Worm (Caenorhabditis elegans) whole organism, young adult: ENCODE measurements around the gene clec-82.

Source experiments
- B0261.1 ChIP-seq: sonication (generic microtip); optimal IDR thresholded peaks from 2 replicates; lab custom pipeline; 2016; ENCODE audit warnings: mild to moderate bottlenecking, missing genetic modification characterization, moderate library complexity, missing compliant biosample characterization
- C17E4.6 ChIP-seq: fragments of 200-800 bp; sonication (Bioruptor generic); IDR thresholded peaks from 2 replicates; pipeline ENCODE4 v1.3.6; 2022; ENCODE audit warnings: missing genetic modification reagents, missing genetic modification characterization, missing compliant biosample characterization
- D2030.7 ChIP-seq: fragments of 200-800 bp; sonication (Bioruptor generic); IDR thresholded peaks from 2 replicates; pipeline ENCODE4 v1.3.6; 2022; ENCODE audit warnings: missing genetic modification reagents, missing genetic modification characterization, missing compliant biosample characterization
- F10E7.11 ChIP-seq: sonication (generic microtip); optimal IDR thresholded peaks from 2 replicates; lab custom pipeline; 2017; ENCODE audit warnings: mild to moderate bottlenecking, missing genetic modification characterization, moderate library complexity, missing compliant biosample characterization
- F37B4.10 ChIP-seq: fragments of 200-800 bp; sonication (Bioruptor generic); IDR thresholded peaks from 2 replicates; pipeline ENCODE4 v1.3.6; 2022; ENCODE audit warnings: missing genetic modification characterization, missing compliant biosample characterization
- F52B5.7 ChIP-seq: sonication (generic microtip); optimal IDR thresholded peaks from 2 replicates; lab custom pipeline; 2016; ENCODE audit warnings: mild to moderate bottlenecking, missing genetic modification characterization, missing compliant biosample characterization
- F55B11.4 ChIP-seq: sonication (generic microtip); optimal IDR thresholded peaks from 2 replicates; lab custom pipeline; 2016; ENCODE audit warnings: missing compliant biosample characterization, missing genetic modification characterization, borderline replicate concordance; ENCODE audit not compliant: insufficient read depth
- F57A8.1 ChIP-seq: fragments of 200-800 bp; sonication (Bioruptor generic); optimal IDR thresholded peaks from 2 replicates; lab custom pipeline; 2018; ENCODE audit warnings: mild to moderate bottlenecking, missing genetic modification characterization, moderate library complexity, missing compliant biosample characterization
- F57C9.4 ChIP-seq: sonication (generic microtip); optimal IDR thresholded peaks from 2 replicates; lab custom pipeline; 2017; ENCODE audit warnings: mild to moderate bottlenecking, missing genetic modification characterization, missing compliant biosample characterization
- T26A5.8 ChIP-seq: sonication (generic microtip); optimal IDR thresholded peaks from 2 replicates; lab custom pipeline; 2016; ENCODE audit warnings: missing genetic modification characterization, missing compliant biosample characterization
- Y56A3A.18 ChIP-seq: fragments of 200-800 bp; sonication (Bioruptor generic); IDR thresholded peaks from 2 replicates; pipeline ENCODE4 v1.3.6; 2022; ENCODE audit warnings: missing genetic modification reagents, missing genetic modification characterization, missing compliant biosample characterization
- Y67H2A.10 ChIP-seq: fragments of 200-800 bp; sonication (Bioruptor generic); conservative IDR thresholded peaks from 2 replicates; pipeline ENCODE4 v1.3.6; 2022; ENCODE audit warnings: missing genetic modification reagents, missing genetic modification characterization, missing compliant biosample characterization
- Y79H2A.3 ChIP-seq: fragments of 200-800 bp; sonication (Bioruptor generic); conservative IDR thresholded peaks from 2 replicates; pipeline ENCODE4 v1.3.6; 2022; ENCODE audit warnings: missing genetic modification reagents, missing genetic modification characterization, missing compliant biosample characterization
- Y95B8A.8 ChIP-seq: fragments of 200-800 bp; sonication (Bioruptor generic); IDR thresholded peaks from 2 replicates; pipeline ENCODE4 v1.3.6; 2022; ENCODE audit warnings: missing genetic modification reagents, missing genetic modification characterization, missing compliant biosample characterization
- akir-1 ChIP-seq: fragments of 200-800 bp; sonication (Bioruptor generic); optimal IDR thresholded peaks from 2 replicates; lab custom pipeline; 2018; ENCODE audit warnings: mild to moderate bottlenecking, missing genetic modification characterization, moderate library complexity, missing compliant biosample characterization
- ama-1 ChIP-seq, 3 experiments: fragments of 150-350 bp in 1 of 3; sonication (generic microtip) in 2 of 3; optimal IDR thresholded peaks; 2 replicates each; lab custom pipeline; 2014 to 2018; ENCODE audit warnings: missing biosample characterization in 2 of 3, missing genetic modification characterization in 2 of 3, missing genetic modification reagents in 2 of 3
- atf-7 ChIP-seq: sonication (generic microtip); optimal IDR thresholded peaks from 2 replicates; lab custom pipeline; 2017; ENCODE audit warnings: mild to moderate bottlenecking, missing genetic modification characterization, missing compliant biosample characterization
- bed-2 ChIP-seq: fragments of 200-800 bp; sonication (Bioruptor generic); IDR thresholded peaks from 2 replicates; pipeline ENCODE4 v1.3.6; 2022; ENCODE audit warnings: missing genetic modification reagents, missing genetic modification characterization, missing compliant biosample characterization
- ccch-3 ChIP-seq: fragments of 200-800 bp; sonication (Bioruptor generic); optimal IDR thresholded peaks from 2 replicates; lab custom pipeline; 2018; ENCODE audit warnings: mild to moderate bottlenecking, missing genetic modification characterization, missing compliant biosample characterization
- ceh-58 ChIP-seq: fragments of 200-800 bp; sonication (Bioruptor generic); IDR thresholded peaks from 2 replicates; pipeline ENCODE4 v1.3.6; 2022; ENCODE audit warnings: missing genetic modification characterization, missing compliant biosample characterization
- die-1 ChIP-seq: sonication (generic microtip); optimal IDR thresholded peaks from 2 replicates; lab custom pipeline; 2016; ENCODE audit warnings: missing genotype, mild to moderate bottlenecking, missing genetic modification characterization, missing compliant biosample characterization
- dpff-1 ChIP-seq: sonication (generic microtip); optimal IDR thresholded peaks from 2 replicates; lab custom pipeline; 2017; ENCODE audit warnings: mild to moderate bottlenecking, missing genetic modification characterization, missing compliant biosample characterization
- efl-1 ChIP-seq: fragments of 150-350 bp; optimal IDR thresholded peaks from 2 replicates; lab custom pipeline; 2014; ENCODE audit warnings: missing biosample characterization, missing genetic modification reagents, missing genetic modification characterization
- ekl-4 ChIP-seq: fragments of 200-800 bp; sonication (Bioruptor generic); IDR thresholded peaks from 2 replicates; pipeline ENCODE4 v1.3.6; 2022; ENCODE audit warnings: missing genetic modification reagents, missing genetic modification characterization, missing compliant biosample characterization
- fkh-3 ChIP-seq: sonication (generic microtip); optimal IDR thresholded peaks from 2 replicates; lab custom pipeline; 2016; ENCODE audit warnings: mild to moderate bottlenecking, missing genetic modification characterization, missing compliant biosample characterization
- him-1 ChIP-seq: sonication (generic microtip); optimal IDR thresholded peaks from 2 replicates; lab custom pipeline; 2016; ENCODE audit warnings: missing genotype, missing genetic modification reagents, missing genetic modification characterization, missing compliant biosample characterization
- hlh-26 ChIP-seq: fragments of 200-800 bp; sonication (Bioruptor generic); conservative IDR thresholded peaks from 2 replicates; pipeline ENCODE4 v1.3.6; 2022; ENCODE audit warnings: missing genetic modification reagents, missing genetic modification characterization, missing compliant biosample characterization
- hmg-20 ChIP-seq: fragments of 200-800 bp; sonication (Bioruptor generic); IDR thresholded peaks from 2 replicates; pipeline ENCODE4 v1.3.6; 2022; ENCODE audit warnings: missing genetic modification reagents, missing genetic modification characterization, missing compliant biosample characterization
- lag-1 ChIP-seq: fragments of 200-800 bp; sonication (Bioruptor generic); IDR thresholded peaks from 2 replicates; pipeline ENCODE4 v1.3.6; 2022; ENCODE audit warnings: missing genetic modification reagents, missing genetic modification characterization, missing compliant biosample characterization
- lin-26 ChIP-seq: fragments of 200-800 bp; sonication (Bioruptor generic); IDR thresholded peaks from 2 replicates; pipeline ENCODE4 v1.3.6; 2022; ENCODE audit warnings: missing genetic modification reagents, missing genetic modification characterization, missing compliant biosample characterization
- lir-1 ChIP-seq: fragments of 200-800 bp; sonication (Bioruptor generic); conservative IDR thresholded peaks from 2 replicates; pipeline ENCODE4 v1.3.6; 2022; ENCODE audit warnings: missing genetic modification reagents, missing genetic modification characterization, missing compliant biosample characterization
- lsl-1 ChIP-seq: fragments of 200-800 bp; sonication (Bioruptor generic); optimal IDR thresholded peaks from 2 replicates; lab custom pipeline; 2018; ENCODE audit warnings: mild to moderate bottlenecking, missing genetic modification characterization, moderate library complexity, missing compliant biosample characterization
- mel-28 ChIP-seq: sonication (generic microtip); optimal IDR thresholded peaks from 2 replicates; lab custom pipeline; 2016; ENCODE audit warnings: borderline replicate concordance, mild to moderate bottlenecking, missing genetic modification characterization, missing compliant biosample characterization
- mxl-1 ChIP-seq: sonication (generic microtip); optimal IDR thresholded peaks from 2 replicates; lab custom pipeline; 2016; ENCODE audit warnings: missing genetic modification characterization, missing compliant biosample characterization
- nhr-120 ChIP-seq: fragments of 200-800 bp; sonication (Bioruptor generic); IDR thresholded peaks from 2 replicates; pipeline ENCODE4 v1.3.6; 2022; ENCODE audit warnings: missing genetic modification characterization, missing compliant biosample characterization
- nhr-80 ChIP-seq: sonication (generic microtip); optimal IDR thresholded peaks from 2 replicates; lab custom pipeline; 2016; ENCODE audit warnings: missing genetic modification characterization, missing compliant biosample characterization
- sea-2 ChIP-seq: fragments of 200-800 bp; sonication (Bioruptor generic); IDR thresholded peaks from 2 replicates; pipeline ENCODE4 v1.3.6; 2022; ENCODE audit warnings: missing genetic modification characterization, missing compliant biosample characterization
- snpc-1.1 ChIP-seq: sonication (generic microtip); optimal IDR thresholded peaks from 2 replicates; lab custom pipeline; 2017; ENCODE audit warnings: missing genetic modification characterization, mild to moderate bottlenecking, missing compliant biosample characterization, antibody characterized with exemption, moderate library complexity, missing genotype, missing genetic modification reagents; ENCODE audit not compliant: insufficient read depth
- snpc-1.3 ChIP-seq: sonication (generic microtip); optimal IDR thresholded peaks from 2 replicates; lab custom pipeline; 2017; ENCODE audit warnings: missing genetic modification characterization, mild to moderate bottlenecking, missing compliant biosample characterization, antibody characterized with exemption, moderate library complexity, missing genotype, missing genetic modification reagents; ENCODE audit not compliant: insufficient read depth
- snpc-3.4 ChIP-seq: sonication (generic microtip); optimal IDR thresholded peaks from 2 replicates; lab custom pipeline; 2017; ENCODE audit warnings: missing genetic modification characterization, mild to moderate bottlenecking, missing compliant biosample characterization, antibody characterized with exemption, moderate library complexity, missing genotype, missing genetic modification reagents
- snpc-4 ChIP-seq, 5 experiments: fragments of 150-350 bp in 1 of 5; sonication (generic microtip) in 4 of 5; optimal IDR thresholded peaks; 2 replicates each; lab custom pipeline; 2014 to 2018; ENCODE audit warnings: missing genetic modification characterization in 5 of 5, missing biosample characterization in 3 of 5, antibody characterized with exemption in 2 of 5, mild to moderate bottlenecking in 2 of 5, missing compliant biosample characterization in 2 of 5, missing genotype in 2 of 5, moderate library complexity in 2 of 5, missing genetic modification reagents in 1 of 5
- tbp1 ChIP-seq: fragments of 200-800 bp; sonication (Bioruptor generic); optimal IDR thresholded peaks from 2 replicates; lab custom pipeline; 2018; ENCODE audit warnings: mild to moderate bottlenecking, missing genetic modification characterization, missing compliant biosample characterization
- xnd-1 ChIP-seq: sonication (generic microtip); optimal IDR thresholded peaks from 2 replicates; lab custom pipeline; 2016; ENCODE audit warnings: missing genotype, missing genetic modification reagents, missing genetic modification characterization, missing compliant biosample characterization
- zfh-2 ChIP-seq: fragments of 200-800 bp; sonication (Bioruptor generic); conservative IDR thresholded peaks from 2 replicates; pipeline ENCODE4 v1.3.6; 2022; ENCODE audit warnings: missing genetic modification reagents, missing genetic modification characterization, missing compliant biosample characterization
- ztf-18 ChIP-seq: sonication (generic microtip); optimal IDR thresholded peaks from 2 replicates; lab custom pipeline; 2016; ENCODE audit warnings: missing genotype, mild to moderate bottlenecking, missing genetic modification characterization, missing compliant biosample characterization

clec-82 gene

DNA sequence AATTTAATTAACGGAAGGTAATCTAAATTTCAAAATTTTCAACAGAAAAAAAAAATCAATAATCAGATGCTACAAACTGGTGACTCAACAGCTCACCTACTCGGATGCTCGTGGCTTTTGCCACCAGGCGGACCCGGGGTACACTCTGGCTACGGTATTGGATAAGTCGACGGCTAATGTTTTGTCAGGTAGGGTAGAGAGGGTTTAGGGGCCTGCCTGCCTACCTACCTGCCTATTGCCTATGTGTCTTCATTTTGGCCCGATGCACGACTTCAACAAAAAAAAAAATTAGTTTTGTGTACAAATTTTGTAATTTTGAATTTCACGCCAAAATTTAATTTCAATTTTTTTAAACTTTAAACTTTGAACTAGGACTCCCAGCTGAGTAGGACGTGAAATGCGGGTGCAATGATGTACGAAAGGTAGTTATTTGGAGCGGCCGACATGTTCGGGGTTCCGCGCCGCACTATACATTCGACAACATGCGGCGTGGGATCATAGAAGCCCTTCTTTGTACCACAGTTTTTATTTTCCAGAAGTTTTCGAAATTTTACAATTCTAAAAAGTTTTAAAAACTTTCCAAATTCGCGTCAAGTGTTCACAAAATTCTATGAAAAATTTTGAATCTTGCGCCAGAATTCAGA lies 9.9 kb upstream of the clec-82 start:
- TF ChIP-seq xnd-1 (no peak), F55B11.4 (tag; lab: Kevin White, UChicago) (no peak), Y67H2A.10 (GFP tag; lab: Robert Waterston, UW) (no peak), F10E7.11 (no peak), ama-1 (optimal IDR thresholded peaks at IDR 0.05; lab: Kevin White, UChicago) (no peak), ama-1 (GFP tag; optimal IDR thresholded peaks at IDR 0.05; lab: Kevin White, UChicago) (no peak), hlh-26 (GFP tag; lab: Robert Waterston, UW) (no peak), ekl-4 (no peak), hmg-20 (GFP tag; lab: Robert Waterston, UW) (no peak), ceh-58 (GFP tag; lab: Robert Waterston, UW) (no peak), lin-26 (GFP tag; lab: Robert Waterston, UW) (no peak), tbp1 (GFP tag; lab: Kevin White, UChicago) (peak; percentile 37), ccch-3 (GFP tag; lab: Kevin White, UChicago) (no peak), efl-1 (GFP tag; lab: Kevin White, UChicago) (no peak), F37B4.10 (GFP tag; lab: Robert Waterston, UW) (no peak), snpc-1.3 (tag; lab: Kevin White, UChicago) (peak; percentile 45), T26A5.8 (tag; lab: Kevin White, UChicago) (no peak), lir-1 (GFP tag; lab: Robert Waterston, UW) (no peak), lag-1 (GFP tag; lab: Robert Waterston, UW) (no peak), atf-7 (tag; lab: Kevin White, UChicago) (peak; percentile 3), snpc-4 (GFP tag; optimal IDR thresholded peaks at IDR 0.05; lab: Kevin White, UChicago) (peak; percentile 89), snpc-4 (tag; optimal IDR thresholded peaks at IDR 0.05; lab: Kevin White, UChicago) (peak; percentile 77 to 95 (median 90)), dpff-1 (tag; lab: Kevin White, UChicago) (no peak), nhr-80 (tag; lab: Kevin White, UChicago) (no peak), F57C9.4 (tag; lab: Kevin White, UChicago) (no peak), fkh-3 (tag; lab: Kevin White, UChicago) (no peak), die-1 (tag; lab: Kevin White, UChicago) (no peak), Y56A3A.18 (GFP tag; lab: Robert Waterston, UW) (no peak), B0261.1 (tag; lab: Kevin White, UChicago) (no peak), bed-2 (GFP tag; lab: Robert Waterston, UW) (no peak), F57A8.1 (GFP tag; lab: Kevin White, UChicago) (no peak), sea-2 (GFP tag; lab: Robert Waterston, UW) (no peak), akir-1 (GFP tag; lab: Kevin White, UChicago) (no peak), ztf-18 (tag; lab: Kevin White, UChicago) (no peak), D2030.7 (GFP tag; lab: Robert Waterston, UW) (no peak), Y95B8A.8 (no peak), mxl-1 (tag; lab: Kevin White, UChicago) (no peak), zfh-2 (GFP tag; lab: Robert Waterston, UW) (no peak), Y79H2A.3 (no peak), snpc-3.4 (tag; lab: Kevin White, UChicago) (peak; percentile 76), C17E4.6 (GFP tag; lab: Robert Waterston, UW) (no peak), snpc-1.1 (tag; lab: Kevin White, UChicago) (peak; percentile 94), mel-28 (no peak), lsl-1 (GFP tag; lab: Kevin White, UChicago) (peak; percentile 5), nhr-120 (GFP tag; lab: Robert Waterston, UW) (no peak), him-1 (tag; lab: Kevin White, UChicago) (peak; percentile 83), F52B5.7 (tag; lab: Kevin White, UChicago) (no peak)
